Worm (Caenorhabditis elegans): ENCODE data around the gene sel-8.

Gene sel-8

ce11 chrIII:3594681-3595080 lies 32.3 kb downstream of the sel-8 start:
- TF ChIP-seq F16B12.6 (tag; optimal IDR thresholded peaks at IDR 0.05) (no peak), efl-1 (optimal IDR thresholded peaks at IDR 0.05) (no peak), efl-1 (GFP tag; optimal IDR thresholded peaks at IDR 0.05 in 1 of 2) (peak in 1 of 2 experiments; percentile 48), ztf-4 (tag; optimal IDR thresholded peaks at IDR 0.05) (no peak), unc-130 (tag; optimal IDR thresholded peaks at IDR 0.05) (no peak)

ce11 chrIII:3590365-3590764 lies 36.6 kb downstream of the sel-8 start, which contains the start of gene ptp-1:
TSS of gene ptp-1 (plus strand) at chrIII:3590722.
- TF ChIP-seq efl-3 (GFP tag; optimal IDR thresholded peaks at IDR 0.05) (no peak), unc-86 (tag; optimal IDR thresholded peaks at IDR 0.05) (no peak), elt-2 (tag; optimal IDR thresholded peaks at IDR 0.05) (no peak), tbx-2 (tag; optimal IDR thresholded peaks at IDR 0.05) (no peak), nhr-12 (tag; optimal IDR thresholded peaks at IDR 0.05) (no peak), nhr-85 (tag) (no peak), ceh-90 (tag; optimal IDR thresholded peaks at IDR 0.05) (no peak), snu-23 (GFP tag; optimal IDR thresholded peaks at IDR 0.05) (no peak), mef-2 (tag; optimal IDR thresholded peaks at IDR 0.05) (no peak), ztf-4 (tag; optimal IDR thresholded peaks at IDR 0.05) (no peak), fkh-4 (tag; optimal IDR thresholded peaks at IDR 0.05; ENCODE audit: borderline replicate concordance) (peak; percentile 62), dpl-1 (GFP tag; optimal IDR thresholded peaks at IDR 0.05) (no peak), sox-4 (tag; optimal IDR thresholded peaks at IDR 0.05) (no peak), nhr-84 (tag; optimal IDR thresholded peaks at IDR 0.05) (no peak), lin-14 (GFP tag; optimal IDR thresholded peaks at IDR 0.05) (peak; percentile 38), nhr-77 (tag; optimal IDR thresholded peaks at IDR 0.05) (no peak), dsc-1 (tag; optimal IDR thresholded peaks at IDR 0.05) (peak; percentile 87), egl-27 (tag; optimal IDR thresholded peaks at IDR 0.05) (no peak), ceh-63 (GFP tag; optimal IDR thresholded peaks at IDR 0.05) (no peak)

- no peak for TF ChIP-seq nhr-76 (tag; optimal IDR thresholded peaks at IDR 0.05)
- TF ChIP-seq nhr-71 (tag; optimal IDR thresholded peaks at IDR 0.05): no peak
- TF ChIP-seq fkh-8 (tag; optimal IDR thresholded peaks at IDR 0.05): no peak
- no peak for TF ChIP-seq aha-1 (tag; optimal IDR thresholded peaks at IDR 0.05)
- TF ChIP-seq ets-5 (GFP tag; IDR thresholded peaks at IDR 0.05): no peak
- no peak for TF ChIP-seq Y116A8C.19 (tag; optimal IDR thresholded peaks at IDR 0.05; ENCODE audit: borderline replicate concordance)
- TF ChIP-seq elt-2 (tag; optimal IDR thresholded peaks at IDR 0.05): no peak
- TF ChIP-seq pax-3 (tag; optimal IDR thresholded peaks at IDR 0.05): no peak
- no peak for TF ChIP-seq vab-15 (tag; optimal IDR thresholded peaks at IDR 0.05)
- no peak for TF ChIP-seq xbp-1 (tag; optimal IDR thresholded peaks at IDR 0.05)
- TF ChIP-seq sptf-1 (tag; optimal IDR thresholded peaks at IDR 0.05): no peak
- no peak for TF ChIP-seq mef-2 (tag; optimal IDR thresholded peaks at IDR 0.05)
- no peak for TF ChIP-seq hlh-17 (GFP tag; optimal IDR thresholded peaks at IDR 0.05; ENCODE audit: borderline replicate concordance)
- no peak for TF ChIP-seq fkh-4 (tag; optimal IDR thresholded peaks at IDR 0.05; ENCODE audit: borderline replicate concordance)
- no peak for TF ChIP-seq zag-1 (tag; optimal IDR thresholded peaks at IDR 0.05)
- no peak for TF ChIP-seq nhr-90 (tag; optimal IDR thresholded peaks at IDR 0.05; ENCODE audit: poor library complexity)
Observed at ce11 chrIII:3588183-3588582, 38.8 kb downstream of the sel-8 start.

- TF ChIP-seq lin-14 (GFP tag; optimal IDR thresholded peaks at IDR 0.05): peak; percentile 39
- no peak for TF ChIP-seq lin-13 (GFP tag; optimal IDR thresholded peaks at IDR 0.05)
- peak in 1 of 2 experiments; percentile 26 for TF ChIP-seq ztf-11 (tag; optimal IDR thresholded peaks at IDR 0.05)
- TF ChIP-seq dsc-1 (tag; optimal IDR thresholded peaks at IDR 0.05): peak; percentile 72
- peak; percentile 16 for TF ChIP-seq rnt-1 (tag; optimal IDR thresholded peaks at IDR 0.05)
Observed at ce11 chrIII:3583341-3583740, 43.6 kb downstream of the sel-8 start.
